Fruit fly (Drosophila melanogaster): ENCODE measurements around the gene EMC2B.
"Not testable (repeated sequence)": the region's sequence is repeated elsewhere in the genome, so short reads cannot be mapped to it uniquely, and the experiment has no call there.

Gene EMC2B

dm6 chr3R:17002218-17003110, 10.8 kb upstream of the EMC2B start, which contains the start of the genes Sf3a1 and Irc:
TSS of gene Sf3a1 (minus strand) at chr3R:17002355.
TSS of gene Irc (plus strand) at chr3R:17002875.
- no peak for TF ChIP-seq CG17801 (GFP tag; optimal IDR thresholded peaks at IDR 0.05; ENCODE audit: partially characterized antibody)

DNA sequence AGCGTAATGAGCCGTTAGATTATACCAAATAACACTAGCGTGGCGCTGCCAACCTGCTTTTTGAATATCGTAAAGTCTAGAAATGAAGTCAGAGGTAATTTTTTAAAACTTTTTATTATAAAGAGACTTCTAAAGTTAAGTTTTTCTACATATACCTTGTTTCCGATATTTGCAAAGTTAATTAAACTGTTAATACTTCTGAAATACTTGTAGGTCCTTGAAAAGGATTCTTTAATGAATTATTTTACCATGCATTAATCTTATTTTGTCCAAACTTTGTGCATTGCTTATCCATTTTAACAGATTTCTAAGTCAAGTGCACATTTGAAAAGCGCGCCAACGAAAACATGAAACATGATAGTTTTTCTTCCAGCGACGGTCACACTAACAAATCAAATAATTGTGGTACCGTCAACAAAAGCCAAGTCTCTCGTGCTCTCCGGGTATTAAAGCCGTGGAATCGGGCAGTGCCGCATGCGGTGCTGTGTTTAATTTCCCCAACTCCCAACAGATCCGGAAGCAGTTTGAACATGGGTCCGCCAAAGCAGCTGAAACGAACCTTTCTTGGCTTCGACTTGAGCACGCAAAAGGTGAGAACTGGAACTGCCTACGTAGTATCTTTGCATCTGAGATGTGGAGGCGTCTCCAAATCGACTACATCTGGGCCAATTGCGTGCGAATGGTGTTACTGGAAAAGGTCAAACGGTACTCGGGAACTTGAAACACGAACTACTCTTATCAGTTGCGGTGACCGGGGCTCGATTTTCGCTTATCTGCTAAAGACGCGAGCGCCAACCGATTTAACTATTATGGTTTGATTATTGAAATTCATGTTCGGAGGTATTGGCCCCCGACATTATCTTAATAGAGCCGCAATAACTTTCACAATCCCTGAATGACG, 4.6 kb upstream of the EMC2B start, which contains the start of the genes EMC2A and CG3534:
EMC2A (minus strand) TSS at position 13 of the 901 bp plus-strand sequence.
CG3534 (plus strand) TSS at position 388 of the 901 bp plus-strand sequence.
- TF ChIP-seq CG17801 (GFP tag; optimal IDR thresholded peaks at IDR 0.05; ENCODE audit: partially characterized antibody) = no peak

- TF ChIP-seq CG17801 (GFP tag; optimal IDR thresholded peaks at IDR 0.05; ENCODE audit: partially characterized antibody) = not testable (repeated sequence)
Observed at dm6 chr3R:16992716-16993115, 1.0 kb upstream of the EMC2B start, which contains the start of gene CG31274. TSS of gene CG31274 (plus strand) at chr3R:16993016.

DNA sequence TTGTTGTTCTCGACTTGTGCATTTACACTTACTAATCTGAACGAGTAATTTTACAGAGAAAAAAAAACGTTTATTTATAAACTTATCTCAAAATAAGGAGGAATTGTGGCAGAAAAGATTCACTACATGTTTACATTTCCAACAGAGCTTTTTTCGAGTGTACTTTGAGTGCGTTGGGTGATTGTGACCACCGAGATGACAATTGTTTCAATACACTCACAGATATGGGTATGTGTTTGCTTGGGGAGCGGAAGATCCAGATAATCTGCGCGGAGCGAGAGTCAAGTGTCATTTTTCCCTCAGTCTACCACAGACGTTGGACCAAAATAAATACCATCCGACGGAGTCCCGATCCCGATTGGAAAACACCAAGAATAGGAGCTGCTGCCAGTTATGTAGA, 3.2 kb downstream of the EMC2B start, which contains the start of gene MESK4:
MESK4 (plus strand) TSS at position 301 of the 400 bp plus-strand sequence.
- TF ChIP-seq CG17801 (GFP tag; optimal IDR thresholded peaks at IDR 0.05; ENCODE audit: partially characterized antibody) = not testable (repeated sequence)

- no peak for TF ChIP-seq CG17801 (GFP tag; optimal IDR thresholded peaks at IDR 0.05; ENCODE audit: partially characterized antibody)
Observed at dm6 chr3R:16987924-16988298, 3.8 kb downstream of the EMC2B start.

- peak; percentile 2 for TF ChIP-seq CG17801 (GFP tag; optimal IDR thresholded peaks at IDR 0.05; ENCODE audit: partially characterized antibody)
Observed at dm6 chr3R:16987220-16987923, 4.3 kb downstream of the EMC2B start, which contains the start of gene CG18622. TSS of gene CG18622 (minus strand) at chr3R:16987732.

dm6 chr3R:16986181-16987074, 5.2 kb downstream of the EMC2B start:
- TF ChIP-seq CG17801 (GFP tag; optimal IDR thresholded peaks at IDR 0.05; ENCODE audit: partially characterized antibody) = peak; percentile 91

DNA sequence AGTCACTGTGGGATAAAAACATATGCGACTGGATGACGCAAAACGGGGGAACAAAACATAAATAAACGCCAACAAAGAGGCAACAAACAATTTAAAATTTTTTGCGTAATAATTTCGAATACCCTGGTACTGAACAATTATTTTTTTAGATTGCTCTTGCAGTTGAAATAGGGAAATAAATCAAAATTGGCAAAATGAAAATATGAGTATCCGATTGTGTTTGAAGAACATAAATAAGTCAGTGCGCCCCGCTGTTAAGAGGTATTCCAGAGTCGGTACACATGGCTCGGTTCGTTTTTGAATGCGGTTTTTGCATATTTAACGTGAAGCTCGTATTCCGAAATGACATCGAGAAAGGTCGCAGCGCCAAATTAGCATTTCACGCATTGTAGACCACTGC, 6.1 kb downstream of the EMC2B start:
- TF ChIP-seq CG17801 (GFP tag; optimal IDR thresholded peaks at IDR 0.05; ENCODE audit: partially characterized antibody) = no peak

dm6 chr3R:16984221-16984620, 7.5 kb downstream of the EMC2B start:
- TF ChIP-seq CG17801 (GFP tag; optimal IDR thresholded peaks at IDR 0.05; ENCODE audit: partially characterized antibody) = no peak

- no peak for TF ChIP-seq CG17801 (GFP tag; optimal IDR thresholded peaks at IDR 0.05; ENCODE audit: partially characterized antibody)
Observed at dm6 chr3R:16983001-16983400, 8.7 kb downstream of the EMC2B start.

- TF ChIP-seq CG17801 (GFP tag; optimal IDR thresholded peaks at IDR 0.05; ENCODE audit: partially characterized antibody) = no peak
Observed at dm6 chr3R:16982108-16982707, 9.5 kb downstream of the EMC2B start, which contains the start of gene AhcyL2. TSS of gene AhcyL2 (minus strand) at chr3R:16982158.

dm6 chr3R:16980958-16981623, 10.6 kb downstream of the EMC2B start:
- TF ChIP-seq CG17801 (GFP tag; optimal IDR thresholded peaks at IDR 0.05; ENCODE audit: partially characterized antibody) = no peak

All from ovary, adult (tissue).